Worm (Caenorhabditis elegans) whole organism, L2 larva: Measurements from ENCODE around the gene R07E5.4.
A peak's percentile ranks its signal among the peaks of the same experiment; 100 is the strongest.
"Not testable (repeated sequence)": the region's sequence is repeated elsewhere in the genome, so short reads cannot be mapped to it uniquely, and the experiment has no call there.

Experiments
- C34F6.9 ChIP-seq: fragments of 150-350 bp; optimal IDR thresholded peaks from 2 replicates; lab custom pipeline; 2014; ENCODE audit warnings: missing biosample characterization, missing genetic modification characterization
- F13H6.1 ChIP-seq: sonication (generic microtip); optimal IDR thresholded peaks from 2 replicates; lab custom pipeline; 2016; ENCODE audit warnings: missing genetic modification characterization, missing compliant biosample characterization
- Y55F3AM.14 ChIP-seq: fragments of 200-800 bp; sonication (Bioruptor generic); optimal IDR thresholded peaks from 2 replicates; lab custom pipeline; 2018; ENCODE audit warnings: mild to moderate bottlenecking, missing genetic modification characterization, missing compliant biosample characterization
- alr-1 ChIP-seq: fragments of 150-350 bp; optimal IDR thresholded peaks from 2 replicates; lab custom pipeline; 2014; ENCODE audit warnings: missing biosample characterization, missing genetic modification characterization
- ama-1 ChIP-seq: fragments of 150-350 bp; optimal IDR thresholded peaks from 2 replicates; lab custom pipeline; 2018; ENCODE audit warnings: inconsistent platforms
- blmp-1 ChIP-seq: sonication (generic microtip); optimal IDR thresholded peaks from 2 replicates; lab custom pipeline; 2017; ENCODE audit warnings: missing genetic modification characterization, mild to moderate bottlenecking, missing compliant biosample characterization, antibody characterized with exemption, moderate library complexity; ENCODE audit not compliant: insufficient read depth
- ceh-82 ChIP-seq: fragments of 150-350 bp; optimal IDR thresholded peaks from 2 replicates; lab custom pipeline; 2014; ENCODE audit warnings: missing biosample characterization, missing genetic modification characterization
- crh-2 ChIP-seq: sonication (generic microtip); optimal IDR thresholded peaks from 2 replicates; lab custom pipeline; 2017; ENCODE audit warnings: missing biosample characterization, missing genetic modification characterization
- egl-27 ChIP-seq: sonication (generic microtip); optimal IDR thresholded peaks from 3 replicates; lab custom pipeline; 2017; ENCODE audit warnings: missing biosample characterization, missing genetic modification reagents, missing genetic modification characterization
- elt-1 ChIP-seq: fragments of 150-350 bp; optimal IDR thresholded peaks from 2 replicates; lab custom pipeline; 2014; ENCODE audit warnings: missing biosample characterization, missing genetic modification characterization
- elt-3 ChIP-seq: sonication (generic microtip); optimal IDR thresholded peaks from 2 replicates; lab custom pipeline; 2017; ENCODE audit warnings: missing biosample characterization, missing genetic modification characterization
- fos-1 ChIP-seq: fragments of 150-350 bp; optimal IDR thresholded peaks from 2 replicates; lab custom pipeline; 2014; ENCODE audit warnings: missing biosample characterization, missing genetic modification characterization
- gmeb-1 ChIP-seq: fragments of 150-350 bp; optimal IDR thresholded peaks from 2 replicates; lab custom pipeline; 2014; ENCODE audit warnings: missing biosample characterization, missing genetic modification characterization
- lin-13 ChIP-seq: fragments of 150-350 bp; optimal IDR thresholded peaks from 2 replicates; lab custom pipeline; 2014; ENCODE audit warnings: missing biosample characterization, missing genetic modification reagents, missing genetic modification characterization
- lin-39 ChIP-seq: fragments of 150-350 bp; optimal IDR thresholded peaks from 2 replicates; lab custom pipeline; 2014; ENCODE audit warnings: missing biosample characterization, missing genetic modification reagents, missing genetic modification characterization
- lsy-2 ChIP-seq, 2 experiments: fragments of 150-350 bp in 1 of 2; sonication (generic microtip) in 1 of 2; optimal IDR thresholded peaks; 2 replicates each; lab custom pipeline; 2014 to 2017; ENCODE audit warnings: missing biosample characterization in 2 of 2, missing genetic modification characterization in 2 of 2
- mbf-1 ChIP-seq: sonication (generic microtip); optimal IDR thresholded peaks from 2 replicates; lab custom pipeline; 2017; ENCODE audit warnings: missing biosample characterization, missing genetic modification characterization
- mdl-1 ChIP-seq, 2 experiments: fragments of 150-350 bp in 1 of 2; sonication (generic microtip) in 1 of 2; optimal IDR thresholded peaks; 2 replicates each; lab custom pipeline; 2017; ENCODE audit warnings: missing biosample characterization in 2 of 2, missing genetic modification characterization in 2 of 2
- nhr-10 ChIP-seq: sonication (generic microtip); optimal IDR thresholded peaks from 2 replicates; lab custom pipeline; 2017; ENCODE audit warnings: missing biosample characterization, missing genetic modification characterization
- nhr-11 ChIP-seq: fragments of 150-350 bp; optimal IDR thresholded peaks from 2 replicates; lab custom pipeline; 2014; ENCODE audit warnings: missing biosample characterization, missing genetic modification characterization
- nhr-12 ChIP-seq: fragments of 150-350 bp; optimal IDR thresholded peaks from 2 replicates; lab custom pipeline; 2014; ENCODE audit warnings: missing biosample characterization, missing genetic modification characterization
- nhr-129 ChIP-seq: fragments of 150-350 bp; optimal IDR thresholded peaks from 2 replicates; lab custom pipeline; 2014; ENCODE audit warnings: missing biosample characterization, missing genetic modification characterization
- nhr-21 ChIP-seq: fragments of 150-350 bp; optimal IDR thresholded peaks from 2 replicates; lab custom pipeline; 2014; ENCODE audit warnings: missing biosample characterization, missing genetic modification characterization
- nhr-23 ChIP-seq: fragments of 150-350 bp; optimal IDR thresholded peaks from 2 replicates; lab custom pipeline; 2014; ENCODE audit warnings: missing biosample characterization, missing genetic modification reagents, missing genetic modification characterization
- nhr-237 ChIP-seq: fragments of 150-350 bp; optimal IDR thresholded peaks from 2 replicates; lab custom pipeline; 2014; ENCODE audit warnings: missing biosample characterization, missing genetic modification characterization
- nhr-25 ChIP-seq: fragments of 150-350 bp; sonication (generic microtip); optimal IDR thresholded peaks from 3 replicates; lab custom pipeline; 2014; ENCODE audit warnings: missing biosample characterization, missing genetic modification characterization
- nhr-6 ChIP-seq: fragments of 150-350 bp; optimal IDR thresholded peaks from 2 replicates; lab custom pipeline; 2014; ENCODE audit warnings: missing biosample characterization, missing genetic modification characterization
- nhr-77 ChIP-seq: fragments of 150-350 bp; optimal IDR thresholded peaks from 2 replicates; lab custom pipeline; 2014; ENCODE audit warnings: missing biosample characterization, missing genetic modification characterization
- skn-1 ChIP-seq: sonication (generic microtip); optimal IDR thresholded peaks from 2 replicates; lab custom pipeline; 2017; ENCODE audit warnings: missing biosample characterization, missing genetic modification characterization
- sma-3 ChIP-seq: sonication (generic microtip); optimal IDR thresholded peaks from 2 replicates; lab custom pipeline; 2016; ENCODE audit warnings: missing genetic modification reagents, missing genetic modification characterization, missing compliant biosample characterization
- sma-9 ChIP-seq, 2 experiments: fragments of 150-350 bp in 1 of 2; sonication (generic microtip) in 1 of 2; optimal IDR thresholded peaks; 2 replicates each; lab custom pipeline; 2014 to 2016; ENCODE audit warnings: missing genetic modification characterization in 2 of 2, mild to moderate bottlenecking in 1 of 2, missing biosample characterization in 1 of 2, missing compliant biosample characterization in 1 of 2, missing genetic modification reagents in 1 of 2, moderate library complexity in 1 of 2
- snpc-4 ChIP-seq: fragments of 150-350 bp; optimal IDR thresholded peaks from 2 replicates; lab custom pipeline; 2014; ENCODE audit warnings: missing biosample characterization, missing genetic modification characterization
- unc-39 ChIP-seq: fragments of 150-350 bp; optimal IDR thresholded peaks from 2 replicates; lab custom pipeline; 2014; ENCODE audit warnings: missing biosample characterization, missing genetic modification characterization
- unc-55 ChIP-seq: fragments of 150-350 bp; sonication (generic microtip); optimal IDR thresholded peaks from 3 replicates; lab custom pipeline; 2014; ENCODE audit warnings: missing biosample characterization, missing genetic modification reagents, missing genetic modification characterization
- unc-62 ChIP-seq: fragments of 150-350 bp; optimal IDR thresholded peaks from 2 replicates; lab custom pipeline; 2014; ENCODE audit warnings: missing biosample characterization, missing genetic modification reagents, missing genetic modification characterization
- zag-1 ChIP-seq: fragments of 150-350 bp; optimal IDR thresholded peaks from 2 replicates; lab custom pipeline; 2014; ENCODE audit warnings: missing biosample characterization, missing genetic modification characterization

The R07E5.4 gene

ce11 chrIII:4412108-4413009, 17.8 kb downstream of the R07E5.4 start:
- TF ChIP-seq nhr-129 (peak; percentile 64), C34F6.9 (peak; percentile 57), unc-62 (GFP tag; lab: Kevin White, UChicago) (no peak), sma-9 (GFP tag; optimal IDR thresholded peaks at IDR 0.05; lab: Kevin White, UChicago) (peak; percentile 95), sma-9 (tag; optimal IDR thresholded peaks at IDR 0.05; lab: Kevin White, UChicago) (no peak), nhr-77 (no peak), fos-1 (tag; lab: Kevin White, UChicago) (peak; percentile 18), ceh-82 (tag; lab: Kevin White, UChicago) (no peak), crh-2 (tag; lab: Kevin White, UChicago) (peak; percentile 22), unc-55 (GFP tag; lab: Kevin White, UChicago) (peak; percentile 12), snpc-4 (tag; lab: Kevin White, UChicago) (peak; percentile 26), lin-13 (peak; percentile 43), F13H6.1 (tag; lab: Kevin White, UChicago) (peak; percentile 59), lsy-2 (tag; optimal IDR thresholded peaks at IDR 0.05; lab: Kevin White, UChicago) (peak in 1 of 2 experiments; percentile 54)

DNA sequence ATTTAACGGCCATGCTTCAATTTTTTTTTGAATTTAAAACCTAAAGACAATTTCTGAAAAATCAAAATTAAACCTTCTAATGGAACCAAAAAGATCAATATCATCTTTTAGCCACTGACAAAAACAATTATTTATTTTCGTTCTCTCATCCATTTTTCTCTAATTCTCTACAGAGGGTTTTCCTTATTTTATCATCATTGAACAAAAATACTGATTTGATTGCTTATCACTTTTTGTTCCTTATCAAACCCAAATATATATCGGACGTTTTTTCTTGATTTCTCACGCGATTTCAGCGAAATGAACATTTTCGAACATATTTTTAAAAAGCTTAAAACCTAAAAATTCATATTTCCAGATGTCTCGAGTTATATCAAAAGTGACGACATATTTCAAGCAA, 18.5 kb downstream of the R07E5.4 start, which contains the start of gene mpc-1:
Gene mpc-1, plus strand, starts transcription at position 359 of the 400 bp plus-strand sequence.
- TF ChIP-seq unc-55 (GFP tag; lab: Kevin White, UChicago), result no peak
- TF ChIP-seq nhr-237 (tag; lab: Kevin White, UChicago), result no peak
- no peak for TF ChIP-seq zag-1
- no peak for TF ChIP-seq nhr-21
- TF ChIP-seq blmp-1 (tag; lab: Kevin White, UChicago), result no peak
- peak; percentile 37 for TF ChIP-seq sma-9 (GFP tag; optimal IDR thresholded peaks at IDR 0.05; lab: Kevin White, UChicago)
- TF ChIP-seq sma-9 (tag; optimal IDR thresholded peaks at IDR 0.05; lab: Kevin White, UChicago), result no peak
- peak; percentile 91 for TF ChIP-seq fos-1 (tag; lab: Kevin White, UChicago)
- TF ChIP-seq nhr-12 (tag; lab: Kevin White, UChicago), result no peak
- no peak for TF ChIP-seq F13H6.1 (tag; lab: Kevin White, UChicago)
- TF ChIP-seq elt-3 (tag; lab: Kevin White, UChicago), result no peak
- peak; percentile 59 for TF ChIP-seq skn-1 (tag; lab: Kevin White, UChicago)
- peak; percentile 54 for TF ChIP-seq crh-2 (tag; lab: Kevin White, UChicago)
- no peak for TF ChIP-seq ceh-82 (tag; lab: Kevin White, UChicago)
- no peak for TF ChIP-seq elt-1 (tag; lab: Kevin White, UChicago)
- no peak for TF ChIP-seq mbf-1 (tag; lab: Kevin White, UChicago)
- TF ChIP-seq mdl-1 (tag; optimal IDR thresholded peaks at IDR 0.05; lab: Kevin White, UChicago), result peak in 1 of 2 experiments; percentile 22
- no peak for TF ChIP-seq ama-1
- TF ChIP-seq nhr-10, result no peak
- TF ChIP-seq unc-39 (tag; lab: Kevin White, UChicago), result no peak

- TF ChIP-seq nhr-129 (peak; percentile 32), crh-2 (tag; lab: Kevin White, UChicago) (peak; percentile 36), nhr-6 (tag; lab: Kevin White, UChicago) (peak; percentile 16), gmeb-1 (tag; lab: Kevin White, UChicago) (peak; percentile 53), C34F6.9 (peak; percentile 73), lin-13 (peak; percentile 38), unc-55 (GFP tag; lab: Kevin White, UChicago) (peak; percentile 69), sma-3 (GFP tag; lab: Kevin White, UChicago) (peak; percentile 40), F13H6.1 (tag; lab: Kevin White, UChicago) (peak; percentile 45), nhr-25 (peak; percentile 37), snpc-4 (tag; lab: Kevin White, UChicago) (peak; percentile 97), nhr-21 (peak; percentile 17), sma-9 (GFP tag; optimal IDR thresholded peaks at IDR 0.05; lab: Kevin White, UChicago) (peak; percentile 79), fos-1 (tag; lab: Kevin White, UChicago) (peak; percentile 12), lsy-2 (tag; optimal IDR thresholded peaks at IDR 0.05; lab: Kevin White, UChicago) (peak; percentile 46 to 73), Y55F3AM.14 (GFP tag; lab: Kevin White, UChicago) (peak; percentile 36), egl-27 (tag; lab: Kevin White, UChicago) (peak; percentile 13)
- TF ChIP-seq sma-9 (tag; optimal IDR thresholded peaks at IDR 0.05; lab: Kevin White, UChicago), result not testable (repeated sequence)
These were observed 19.4 kb downstream of the R07E5.4 start for ce11 chrIII:4414041-4414440.

- TF ChIP-seq alr-1, result no peak
- no peak for TF ChIP-seq nhr-11 (tag; lab: Kevin White, UChicago)
- TF ChIP-seq Y55F3AM.14 (GFP tag; lab: Kevin White, UChicago), result no peak
- no peak for TF ChIP-seq sma-9 (GFP tag; optimal IDR thresholded peaks at IDR 0.05; lab: Kevin White, UChicago)
- TF ChIP-seq sma-9 (tag; optimal IDR thresholded peaks at IDR 0.05; lab: Kevin White, UChicago), result no peak
- no peak for TF ChIP-seq lin-39 (tag; lab: Kevin White, UChicago)
- no peak for TF ChIP-seq nhr-23
These were observed 20.5 kb downstream of the R07E5.4 start, which contains the start of gene R07E5.11 for ce11 chrIII:4415135-4415534. Gene R07E5.11, minus strand, starts transcription at chrIII:4415235.
